Worm (Caenorhabditis elegans) whole organism, early embryonic: ENCODE measurements around the gene fut-2.

ENCODE experiments used
- B0310.2 ChIP-seq: sonication (generic microtip); optimal IDR thresholded peaks from 2 replicates; lab custom pipeline; 2016; ENCODE audit warnings: mild to moderate bottlenecking, missing genetic modification characterization, missing compliant biosample characterization
- F13C5.2 ChIP-seq: sonication (generic microtip); optimal IDR thresholded peaks from 2 replicates; lab custom pipeline; 2017; ENCODE audit warnings: mild to moderate bottlenecking, missing genetic modification characterization, inconsistent platforms, missing compliant biosample characterization
- aly-1 ChIP-seq: sonication (generic microtip); optimal IDR thresholded peaks from 2 replicates; lab custom pipeline; 2016; ENCODE audit warnings: missing genetic modification characterization, missing compliant biosample characterization
- ama-1 ChIP-seq: fragments of 150-350 bp; optimal IDR thresholded peaks from 2 replicates; lab custom pipeline; 2014
- ceh-13 ChIP-seq: fragments of 200-800 bp; sonication (Bioruptor generic); optimal IDR thresholded peaks from 2 replicates; lab custom pipeline; 2018; ENCODE audit warnings: mild to moderate bottlenecking, missing genetic modification characterization, missing compliant biosample characterization
- ceh-36 ChIP-seq: sonication (generic microtip); optimal IDR thresholded peaks from 2 replicates; lab custom pipeline; 2016; ENCODE audit warnings: missing genetic modification characterization, inconsistent platforms, missing compliant biosample characterization
- ets-7 ChIP-seq: sonication (generic microtip); optimal IDR thresholded peaks from 2 replicates; lab custom pipeline; 2016; ENCODE audit warnings: missing genotype, missing genetic modification characterization, missing compliant biosample characterization
- flt-1 ChIP-seq: fragments of 200-800 bp; sonication (Bioruptor generic); IDR thresholded peaks from 2 replicates; pipeline ENCODE4 v1.3.6; 2022; ENCODE audit warnings: missing genetic modification characterization, missing compliant biosample characterization
- hmbx-1 ChIP-seq: sonication (generic microtip); optimal IDR thresholded peaks from 2 replicates; lab custom pipeline; 2016; ENCODE audit warnings: mild to moderate bottlenecking, missing genetic modification characterization, missing compliant biosample characterization
- hmg-4 ChIP-seq: fragments of 200-800 bp; sonication (Bioruptor generic); optimal IDR thresholded peaks from 2 replicates; lab custom pipeline; 2018; ENCODE audit warnings: mild to moderate bottlenecking, missing genetic modification characterization, missing compliant biosample characterization
- hnd-1 ChIP-seq: sonication (generic microtip); optimal IDR thresholded peaks from 2 replicates; lab custom pipeline; 2016; ENCODE audit warnings: missing genetic modification characterization, missing compliant biosample characterization
- pes-1 ChIP-seq: fragments of 200-800 bp; sonication (Bioruptor generic); IDR thresholded peaks from 2 replicates; pipeline ENCODE4 v1.3.6; 2022; ENCODE audit warnings: missing genetic modification reagents, missing genetic modification characterization, missing compliant biosample characterization
- scrt-1 ChIP-seq: fragments of 200-800 bp; sonication (Bioruptor generic); IDR thresholded peaks from 2 replicates; pipeline ENCODE4 v1.3.6; 2022; ENCODE audit warnings: missing genetic modification characterization, missing compliant biosample characterization
- sea-1 ChIP-seq: fragments of 200-800 bp; sonication (Bioruptor generic); conservative IDR thresholded peaks from 2 replicates; pipeline ENCODE4 v1.3.6; 2022; ENCODE audit warnings: missing genetic modification characterization, missing compliant biosample characterization
- tbx-11 ChIP-seq: fragments of 200-800 bp; sonication (Bioruptor generic); IDR thresholded peaks from 2 replicates; pipeline ENCODE4 v1.3.6; 2022; ENCODE audit warnings: missing genetic modification characterization, missing compliant biosample characterization
- tbx-37 ChIP-seq: fragments of 200-800 bp; sonication (Bioruptor generic); conservative IDR thresholded peaks from 2 replicates; pipeline ENCODE4 v1.3.6; 2022; ENCODE audit warnings: missing genetic modification reagents, missing genetic modification characterization, missing compliant biosample characterization
- tra-4 ChIP-seq: sonication (generic microtip); optimal IDR thresholded peaks from 2 replicates; lab custom pipeline; 2017; ENCODE audit warnings: missing genetic modification characterization, missing compliant biosample characterization

fut-2 gene

DNA sequence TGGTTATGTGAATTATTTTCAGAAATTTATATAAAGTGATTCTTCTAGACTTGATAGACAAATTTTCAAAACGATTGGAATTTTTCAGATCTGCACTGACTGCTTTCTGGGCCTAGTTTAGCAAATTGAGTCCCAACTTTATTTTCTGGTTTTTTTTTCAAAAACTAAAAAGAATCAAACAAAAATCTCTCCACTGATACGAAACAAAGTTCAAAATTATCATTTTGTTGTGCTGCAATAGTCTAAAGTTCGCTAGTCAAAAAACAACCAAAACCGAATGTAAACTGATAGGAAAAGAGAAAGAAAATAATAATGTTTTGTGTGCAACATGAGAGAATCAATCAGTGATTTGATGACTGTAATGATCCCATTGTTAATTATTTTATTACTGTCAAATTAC, 25.8 kb downstream of the fut-2 start, which contains the start of gene lipl-4:
lipl-4 (plus strand) TSS at position 301 of the 400 bp plus-strand sequence.
- TF ChIP-seq sea-1 (no peak), hmg-4 (no peak)

ce11 chrV:6549148-6549547, 26.5 kb downstream of the fut-2 start, which contains the start of gene K04A8.20:
Gene K04A8.20 (plus strand): TSS chrV:6549448.
- no peak for TF ChIP-seq hmbx-1 (tag; lab: Kevin White, UChicago)
- TF ChIP-seq aly-1 (tag; lab: Kevin White, UChicago) = no peak
- no peak for TF ChIP-seq ceh-13
- no peak for TF ChIP-seq sea-1
- no peak for TF ChIP-seq pes-1 (GFP tag; lab: Robert Waterston, UW)
- TF ChIP-seq hmg-4 = no peak
- TF ChIP-seq scrt-1 (GFP tag; lab: Robert Waterston, UW) = no peak
- no peak for TF ChIP-seq ama-1 (lab: Kevin White, UChicago)
- TF ChIP-seq tbx-37 (GFP tag; lab: Robert Waterston, UW) = no peak
- TF ChIP-seq hnd-1 (tag; lab: Kevin White, UChicago) = no peak
- no peak for TF ChIP-seq B0310.2
- no peak for TF ChIP-seq flt-1
- no peak for TF ChIP-seq ets-7
- TF ChIP-seq F13C5.2 = no peak
- TF ChIP-seq ceh-36 = no peak

DNA sequence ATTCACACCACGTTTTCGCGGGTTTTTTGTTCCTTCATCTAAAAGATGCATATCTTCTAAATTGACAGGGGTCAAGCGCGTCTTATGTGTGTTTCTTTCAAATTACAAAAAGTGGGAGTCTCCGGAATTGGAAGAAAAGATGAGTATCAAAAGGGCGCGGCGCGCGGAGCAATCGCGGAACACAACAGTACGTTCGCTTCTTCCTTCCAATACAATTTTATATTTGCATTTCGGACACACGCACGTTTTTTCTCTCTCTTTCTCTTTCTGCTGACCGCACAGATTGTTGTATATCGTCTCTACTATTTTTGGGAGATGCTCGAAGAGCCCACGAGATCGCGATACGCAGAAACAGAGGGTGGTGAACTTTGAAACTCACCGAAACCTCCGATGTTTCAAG, 27.4 kb downstream of the fut-2 start:
- TF ChIP-seq F13C5.2 = no peak
- no peak for TF ChIP-seq hmg-4
- TF ChIP-seq scrt-1 (GFP tag; lab: Robert Waterston, UW) = no peak
- TF ChIP-seq ceh-13 = no peak
- TF ChIP-seq tra-4 (tag; lab: Kevin White, UChicago) = no peak
- TF ChIP-seq flt-1 = no peak
- no peak for TF ChIP-seq sea-1
- TF ChIP-seq hnd-1 (tag; lab: Kevin White, UChicago) = no peak
- no peak for TF ChIP-seq hmbx-1 (tag; lab: Kevin White, UChicago)
- TF ChIP-seq tbx-37 (GFP tag; lab: Robert Waterston, UW) = no peak

DNA sequence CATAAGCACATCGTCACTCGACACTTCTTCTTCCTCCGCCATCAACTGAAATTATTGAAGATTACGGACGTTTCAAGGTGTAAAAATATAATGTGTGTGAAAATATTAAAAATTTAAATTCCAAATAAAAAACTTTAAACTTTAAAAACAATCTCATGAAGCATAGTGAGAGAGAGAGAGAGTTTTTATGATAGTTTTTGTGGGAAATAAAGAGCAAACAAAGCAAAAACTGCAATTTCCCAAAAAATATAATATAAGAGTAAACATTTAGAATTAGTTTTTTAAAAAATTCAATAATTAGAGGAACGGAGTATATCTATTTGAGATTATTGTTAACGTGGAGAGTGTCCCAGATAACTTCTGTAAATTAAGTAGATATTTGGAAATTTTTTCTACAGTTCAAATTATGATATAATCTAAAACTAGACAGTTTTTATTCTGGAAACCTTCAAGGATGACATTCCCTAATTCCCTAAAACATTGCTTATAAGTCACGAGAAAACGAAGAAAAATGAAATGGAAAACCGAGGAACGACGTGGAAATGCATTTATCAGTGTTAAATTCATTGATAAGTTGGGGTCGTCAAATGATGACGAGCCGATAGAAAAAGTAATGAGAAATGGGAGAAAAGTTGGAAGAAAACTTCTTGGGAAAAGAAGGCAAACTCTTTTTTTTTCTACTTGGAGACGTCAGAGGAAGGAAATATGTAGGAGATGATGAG, 29.1 kb downstream of the fut-2 start, which contains the start of gene dre-1:
dre-1 (minus strand) TSS at position 51 of the 722 bp plus-strand sequence.
- TF ChIP-seq ets-7 = no peak
- no peak for TF ChIP-seq sea-1
- TF ChIP-seq aly-1 (tag; lab: Kevin White, UChicago) = no peak
- TF ChIP-seq ama-1 (lab: Kevin White, UChicago) = no peak
- no peak for TF ChIP-seq ceh-13
- TF ChIP-seq flt-1 = no peak
- TF ChIP-seq hnd-1 (tag; lab: Kevin White, UChicago) = no peak
- no peak for TF ChIP-seq pes-1 (GFP tag; lab: Robert Waterston, UW)
- TF ChIP-seq ceh-36 = no peak
- no peak for TF ChIP-seq B0310.2
- no peak for TF ChIP-seq F13C5.2
- no peak for TF ChIP-seq hmbx-1 (tag; lab: Kevin White, UChicago)
- TF ChIP-seq tbx-37 (GFP tag; lab: Robert Waterston, UW) = no peak
- no peak for TF ChIP-seq scrt-1 (GFP tag; lab: Robert Waterston, UW)
- TF ChIP-seq hmg-4 = no peak

ce11 chrV:6544999-6545398, 30.7 kb downstream of the fut-2 start:
- TF ChIP-seq hmg-4 (peak; percentile 35), ceh-13 (no peak)

DNA sequence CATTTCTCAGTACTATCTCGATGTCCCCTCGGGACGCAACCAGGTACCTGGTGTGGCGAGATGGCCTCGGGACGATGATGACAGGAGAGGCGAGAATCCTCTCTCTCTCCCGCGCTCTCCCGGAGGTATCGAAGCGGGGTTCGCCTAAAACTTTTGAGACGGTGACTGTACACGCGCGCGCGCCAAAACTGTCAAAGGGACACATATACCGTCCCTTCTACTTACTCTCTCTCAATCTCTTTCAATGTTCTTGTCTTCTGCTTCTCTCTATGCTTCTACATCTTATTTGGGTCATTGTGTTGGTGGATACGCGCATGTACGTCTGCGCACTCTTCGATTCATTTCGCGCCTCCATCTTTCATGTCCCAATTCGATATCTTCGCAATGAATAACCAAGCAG, 33.8 kb downstream of the fut-2 start:
- TF ChIP-seq B0310.2 (no peak), sea-1 (no peak), hmg-4 (peak; percentile 11)

DNA sequence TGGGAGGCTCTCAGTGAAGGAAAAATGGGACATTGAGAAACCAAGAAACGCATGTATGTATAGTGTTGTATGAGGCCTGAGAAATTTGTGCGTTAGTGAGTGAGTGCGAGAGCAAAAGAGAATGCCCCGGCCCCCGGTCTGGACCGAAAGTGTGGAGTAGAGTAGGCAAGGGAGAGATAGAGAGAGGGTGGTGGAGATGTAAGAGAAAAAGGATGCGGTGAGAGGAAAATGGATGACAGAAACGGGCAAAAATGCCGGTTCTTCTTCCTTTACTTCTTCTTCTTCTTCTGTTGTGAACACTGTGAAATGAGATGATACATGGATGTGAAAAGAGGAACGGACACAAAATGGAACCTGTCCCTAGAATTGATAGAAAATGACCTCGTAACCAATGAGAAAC, 37.4 kb downstream of the fut-2 start:
- TF ChIP-seq aly-1 (tag; lab: Kevin White, UChicago) (peak; percentile 5), hnd-1 (tag; lab: Kevin White, UChicago) (no peak), hmg-4 (peak; percentile 17)

- TF ChIP-seq F13C5.2 = no peak
- no peak for TF ChIP-seq flt-1
- no peak for TF ChIP-seq hmg-4
- no peak for TF ChIP-seq ama-1 (lab: Kevin White, UChicago)
- no peak for TF ChIP-seq sea-1
- TF ChIP-seq aly-1 (tag; lab: Kevin White, UChicago) = no peak
- no peak for TF ChIP-seq ets-7
Observed at ce11 chrV:6533030-6533429, 42.7 kb downstream of the fut-2 start, which contains the start of gene hpo-26. Gene hpo-26 (minus strand): TSS chrV:6533060.

DNA sequence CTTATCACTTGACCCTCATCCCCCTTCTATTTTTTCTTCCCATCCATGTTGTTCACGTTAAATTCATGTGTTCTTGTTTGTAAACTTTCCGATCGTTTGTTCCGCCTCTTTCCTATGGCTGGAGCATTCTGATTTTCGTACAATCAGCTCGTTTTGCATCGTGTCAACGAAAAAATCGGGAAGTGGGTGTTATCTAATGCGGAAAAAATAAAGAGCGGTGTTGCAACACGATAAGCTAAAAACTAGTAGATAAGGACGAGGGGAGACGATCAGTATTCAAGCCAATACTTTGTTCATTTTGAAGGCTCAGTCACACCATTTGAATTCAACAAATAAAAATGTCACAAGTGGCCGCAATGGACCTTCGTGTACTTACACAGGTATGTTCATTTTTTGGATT, 50.9 kb downstream of the fut-2 start, which contains the start of gene acs-1:
acs-1 (plus strand) TSS at position 233 of the 400 bp plus-strand sequence.
- TF ChIP-seq tbx-37 (GFP tag; lab: Robert Waterston, UW) (no peak), ceh-13 (no peak), tbx-11 (GFP tag; lab: Robert Waterston, UW) (no peak), hmbx-1 (tag; lab: Kevin White, UChicago) (no peak), hnd-1 (tag; lab: Kevin White, UChicago) (no peak), pes-1 (GFP tag; lab: Robert Waterston, UW) (no peak), F13C5.2 (no peak), ama-1 (lab: Kevin White, UChicago) (no peak), ets-7 (no peak), hmg-4 (no peak), scrt-1 (GFP tag; lab: Robert Waterston, UW) (no peak), tra-4 (tag; lab: Kevin White, UChicago) (no peak), aly-1 (tag; lab: Kevin White, UChicago) (no peak), sea-1 (no peak), B0310.2 (no peak), ceh-36 (no peak)
